Worm (Caenorhabditis elegans): ENCODE measurements around the gene F53F8.4.

Gene F53F8.4

ce11 chrV:20728763-20729350, 37.4 kb upstream of the F53F8.4 start, which contains the start of gene ipla-3:
Gene ipla-3, minus strand, starts transcription at chrV:20729272.
- TF ChIP-seq F22D6.2 (tag; optimal IDR thresholded peaks at IDR 0.05) = peak; percentile 1
- no peak for TF ChIP-seq aptf-2 (GFP tag; conservative IDR thresholded peaks at IDR 0.05)
- TF ChIP-seq xnd-1 (tag; optimal IDR thresholded peaks at IDR 0.05) = no peak
- TF ChIP-seq sea-2 (GFP tag; IDR thresholded peaks at IDR 0.05) = no peak
- no peak for TF ChIP-seq snpc-1.1 (tag; optimal IDR thresholded peaks at IDR 0.05; ENCODE audit: insufficient read depth)
- TF ChIP-seq ceh-27 (GFP tag; optimal IDR thresholded peaks at IDR 0.05) = peak; percentile 77
- TF ChIP-seq pha-4 (tag; optimal IDR thresholded peaks at IDR 0.05) = peak; percentile 57
- TF ChIP-seq ztf-18 (tag; optimal IDR thresholded peaks at IDR 0.05) = no peak
- TF ChIP-seq mxl-1 (tag; optimal IDR thresholded peaks at IDR 0.05) = no peak
- no peak for TF ChIP-seq hmg-20 (GFP tag; IDR thresholded peaks at IDR 0.05)
- TF ChIP-seq F49E8.2 (tag; optimal IDR thresholded peaks at IDR 0.05; ENCODE audit: insufficient read depth) = no peak
- TF ChIP-seq K11D2.4 (GFP tag; IDR thresholded peaks at IDR 0.05) = no peak
- TF ChIP-seq mel-28 (tag; optimal IDR thresholded peaks at IDR 0.05; ENCODE audit: borderline replicate concordance) = no peak
- TF ChIP-seq bed-2 (GFP tag; IDR thresholded peaks at IDR 0.05) = no peak
- TF ChIP-seq ztf-25 (GFP tag; IDR thresholded peaks at IDR 0.05) = no peak
- TF ChIP-seq T07F8.4 (tag; optimal IDR thresholded peaks at IDR 0.05) = no peak
- TF ChIP-seq pbrm-1 (GFP tag; IDR thresholded peaks at IDR 0.05) = no peak
- peak; percentile 46 for TF ChIP-seq ztf-3 (GFP tag; optimal IDR thresholded peaks at IDR 0.05)
- no peak for TF ChIP-seq ztf-28 (GFP tag; IDR thresholded peaks at IDR 0.05)
- no peak for TF ChIP-seq ceh-79 (tag; optimal IDR thresholded peaks at IDR 0.05)
- peak; percentile 1 for TF ChIP-seq unc-62 (GFP tag; optimal IDR thresholded peaks at IDR 0.05)
- TF ChIP-seq attf-5 (GFP tag; optimal IDR thresholded peaks at IDR 0.05) = peak; percentile 75
- TF ChIP-seq Y79H2A.3 (GFP tag; conservative IDR thresholded peaks at IDR 0.05) = no peak
- TF ChIP-seq zfh-2 (GFP tag; conservative IDR thresholded peaks at IDR 0.05) = no peak
- no peak for TF ChIP-seq unc-130 (GFP tag; optimal IDR thresholded peaks at IDR 0.05)
- no peak for TF ChIP-seq ama-1 (optimal IDR thresholded peaks at IDR 0.05)
- TF ChIP-seq ama-1 (GFP tag; optimal IDR thresholded peaks at IDR 0.05) = no peak
- TF ChIP-seq mes-4 (tag; optimal IDR thresholded peaks at IDR 0.05) = no peak
- TF ChIP-seq sptf-2 (GFP tag; optimal IDR thresholded peaks at IDR 0.05) = peak; percentile 43
- peak; percentile 32 for TF ChIP-seq F23B12.7 (tag; optimal IDR thresholded peaks at IDR 0.05; ENCODE audit: insufficient read depth)
- TF ChIP-seq ceh-100 (GFP tag; IDR thresholded peaks at IDR 0.05) = no peak
- no peak for TF ChIP-seq rpc-1 (optimal IDR thresholded peaks at IDR 0.05)
- TF ChIP-seq rpc-1 (tag; optimal IDR thresholded peaks at IDR 0.05) = no peak
- TF ChIP-seq Y53G8AR.9 (GFP tag; conservative IDR thresholded peaks at IDR 0.05) = peak; percentile 52; the same call in 1 of the 2 replicates
- TF ChIP-seq madf-6 (GFP tag; IDR thresholded peaks at IDR 0.05) = 0 out of 2 replicates have a peak, but pooled peaks have one; percentile 34
- no peak for TF ChIP-seq Y67H2A.10 (GFP tag; conservative IDR thresholded peaks at IDR 0.05)
- 0 out of 2 replicates have a peak, but pooled peaks have one; percentile 32 for TF ChIP-seq ekl-4 (GFP tag; IDR thresholded peaks at IDR 0.05)
- no peak for TF ChIP-seq madf-8 (GFP tag; conservative IDR thresholded peaks at IDR 0.05)
- no peak for TF ChIP-seq lsl-1 (GFP tag; optimal IDR thresholded peaks at IDR 0.05)
- no peak for TF ChIP-seq egrh-3 (GFP tag; IDR thresholded peaks at IDR 0.05)
- no peak for TF ChIP-seq lsy-27 (tag; optimal IDR thresholded peaks at IDR 0.05; ENCODE audit: borderline replicate concordance, insufficient read depth)
- TF ChIP-seq dpff-1 (tag; optimal IDR thresholded peaks at IDR 0.05) = no peak
- TF ChIP-seq ceh-40 (GFP tag; IDR thresholded peaks at IDR 0.05) = no peak
- TF ChIP-seq hlh-12 (tag; optimal IDR thresholded peaks at IDR 0.05) = no peak
- no peak for TF ChIP-seq nfya-1 (tag; optimal IDR thresholded peaks at IDR 0.05; ENCODE audit: borderline replicate concordance, insufficient read depth)
- TF ChIP-seq rcor-1 (GFP tag; IDR thresholded peaks at IDR 0.05) = no peak
- TF ChIP-seq hlh-26 (GFP tag; conservative IDR thresholded peaks at IDR 0.05) = no peak
- TF ChIP-seq D2030.7 (GFP tag; IDR thresholded peaks at IDR 0.05) = 0 out of 2 replicates have a peak, but pooled peaks have one; percentile 21
- 0 out of 2 replicates have a peak, but pooled peaks have one; percentile 51 for TF ChIP-seq nfyb-1 (GFP tag; IDR thresholded peaks at IDR 0.05)
